Fruit fly (Drosophila melanogaster) S2 (cell line): ENCODE data around the gene Send2.

Experiments used
- CG8478 ChIP-seq: fragments of >200 bp; optimal IDR thresholded peaks from 2 replicates; lab custom pipeline; 2018
- CTCF ChIP-seq, 2 experiments: fragments of >200 bp; optimal IDR thresholded peaks; 2 replicates each; lab custom pipeline; 2018

dm6 chr2L:14348602-14349001 lies 2.1 kb upstream of the Send2 start, which contains the start of gene mTTF:
- TF ChIP-seq CTCF (optimal IDR thresholded peaks at IDR 0.05; lab: Kevin White, UChicago) (no peak), CG8478 (lab: Kevin White, UChicago) (no peak)
